Worm (Caenorhabditis elegans): ENCODE measurements around the gene nuo-3.

Gene nuo-3

DNA sequence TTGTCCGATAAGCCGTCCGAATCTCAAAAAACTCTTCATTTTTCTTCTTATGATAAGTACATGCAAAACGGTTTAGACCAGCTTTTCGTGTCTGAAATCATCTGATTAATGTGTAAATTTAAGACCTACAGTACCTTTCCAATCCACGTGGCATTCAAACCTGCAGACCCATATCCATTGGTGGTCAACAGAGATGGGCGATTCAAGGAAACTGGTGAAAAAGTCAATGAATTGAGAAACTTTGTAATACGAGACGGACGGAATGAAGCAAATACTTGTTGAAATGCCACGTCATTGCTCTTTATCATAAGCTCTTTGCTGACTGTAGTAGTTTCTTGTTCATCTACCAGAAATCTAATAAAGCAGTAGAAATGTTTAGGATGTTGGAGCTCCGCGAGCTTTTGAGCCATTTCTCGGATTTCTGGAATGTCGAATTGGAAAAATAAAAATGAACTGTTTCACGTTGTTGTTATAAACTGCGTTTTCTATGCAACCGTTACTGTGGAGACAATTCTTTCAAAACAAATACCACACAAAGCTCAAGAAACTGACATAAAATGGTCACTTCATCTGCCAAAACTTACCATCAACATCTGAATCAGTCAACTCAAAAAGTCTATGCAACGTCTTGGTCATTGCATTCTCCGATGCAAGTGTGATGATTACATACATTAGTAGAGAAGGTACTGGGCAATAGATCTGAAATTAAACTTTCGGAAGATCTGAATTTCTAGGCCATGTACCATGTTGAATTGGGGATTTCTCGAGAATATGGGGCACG is 33.2 kb downstream of the nuo-3 start (continued):
- TF ChIP-seq xbp-1 (tag; optimal IDR thresholded peaks at IDR 0.05) = no peak
- peak; percentile 38 for TF ChIP-seq ztf-4 (tag; optimal IDR thresholded peaks at IDR 0.05)
- peak; percentile 46 for TF ChIP-seq vab-15 (tag; optimal IDR thresholded peaks at IDR 0.05)
- TF ChIP-seq mep-1 (tag; optimal IDR thresholded peaks at IDR 0.05) = no peak
- no peak for TF ChIP-seq jun-1 (tag; optimal IDR thresholded peaks at IDR 0.05)
- no peak for TF ChIP-seq skn-1 (tag; optimal IDR thresholded peaks at IDR 0.05)
- TF ChIP-seq nhr-11 (tag; optimal IDR thresholded peaks at IDR 0.05) = no peak
- TF ChIP-seq nhr-20 (tag; optimal IDR thresholded peaks at IDR 0.05) = no peak
- no peak for TF ChIP-seq hlh-4 (tag; optimal IDR thresholded peaks at IDR 0.05)
- TF ChIP-seq elt-2 (tag; optimal IDR thresholded peaks at IDR 0.05) = no peak
- no peak for TF ChIP-seq nhr-47 (tag; optimal IDR thresholded peaks at IDR 0.05)

DNA sequence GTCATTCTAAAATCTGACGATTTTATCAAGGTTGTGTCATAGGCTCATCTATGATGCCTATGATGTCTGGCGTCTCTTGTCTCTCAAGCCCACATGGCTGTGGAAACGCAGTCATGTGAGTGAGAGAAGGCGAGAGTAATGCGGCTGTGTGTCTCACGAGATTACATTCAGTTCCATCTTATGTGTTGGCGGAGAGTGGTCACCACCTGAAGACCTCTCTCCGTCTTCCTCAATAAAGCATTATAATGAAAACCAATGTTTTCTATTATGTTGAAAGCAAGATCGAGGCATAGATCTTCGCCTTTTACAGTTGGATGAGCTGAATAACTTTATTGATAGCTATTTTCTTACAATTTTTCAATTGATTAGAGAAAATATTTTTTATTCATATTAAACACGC is 34.0 kb downstream of the nuo-3 start:
- TF ChIP-seq efl-1 (optimal IDR thresholded peaks at IDR 0.05) (peak; percentile 50 to 55), efl-1 (GFP tag; optimal IDR thresholded peaks at IDR 0.05 in 1 of 2) (peak; percentile 44 to 92), snpc-4 (tag; optimal IDR thresholded peaks at IDR 0.05) (peak; percentile 13), nhr-19 (GFP tag; conservative IDR thresholded peaks at IDR 0.05) (peak; percentile 69), nhr-20 (tag; optimal IDR thresholded peaks at IDR 0.05) (peak; percentile 80), mab-9 (GFP tag; IDR thresholded peaks at IDR 0.05) (peak; percentile 44; the same call in 1 of the 2 replicates), xbp-1 (tag; optimal IDR thresholded peaks at IDR 0.05) (peak; percentile 62), lsy-2 (tag; optimal IDR thresholded peaks at IDR 0.05) (peak; percentile 61 to 77), skn-1 (tag; optimal IDR thresholded peaks at IDR 0.05) (peak; percentile 24), unc-86 (tag; optimal IDR thresholded peaks at IDR 0.05) (peak; percentile 50), nhr-71 (tag; optimal IDR thresholded peaks at IDR 0.05) (peak; percentile 89), lin-14 (GFP tag; optimal IDR thresholded peaks at IDR 0.05) (peak; percentile 89), snu-23 (GFP tag; optimal IDR thresholded peaks at IDR 0.05) (peak; percentile 77), lin-13 (GFP tag; optimal IDR thresholded peaks at IDR 0.05) (peak; percentile 48), rnt-1 (tag; optimal IDR thresholded peaks at IDR 0.05) (peak; percentile 57), ama-1 (optimal IDR thresholded peaks at IDR 0.05) (peak; percentile 57), nhr-47 (tag; optimal IDR thresholded peaks at IDR 0.05) (peak; percentile 71), jun-1 (tag; optimal IDR thresholded peaks at IDR 0.05) (peak; percentile 2), mdl-1 (tag; optimal IDR thresholded peaks at IDR 0.05) (peak in 1 of 2 experiments; percentile 80), fkh-8 (tag; optimal IDR thresholded peaks at IDR 0.05) (peak; percentile 72), tbx-2 (tag; optimal IDR thresholded peaks at IDR 0.05) (peak; percentile 61), blmp-1 (tag; optimal IDR thresholded peaks at IDR 0.05) (peak; percentile 72), egl-13 (tag; optimal IDR thresholded peaks at IDR 0.05) (peak; percentile 22), dpl-1 (GFP tag; optimal IDR thresholded peaks at IDR 0.05) (peak; percentile 19 to 35 (median 32)), mep-1 (tag; optimal IDR thresholded peaks at IDR 0.05) (peak; percentile 64), isw-1 (GFP tag; IDR thresholded peaks at IDR 0.05) (peak; percentile 60), C16A3.4 (tag; optimal IDR thresholded peaks at IDR 0.05) (peak; percentile 51), ceh-82 (tag; optimal IDR thresholded peaks at IDR 0.05) (peak in 1 of 3 experiments; percentile 34), swsn-7 (tag; optimal IDR thresholded peaks at IDR 0.05) (peak; percentile 57), lin-35 (GFP tag; optimal IDR thresholded peaks at IDR 0.05) (peak; percentile 50 to 79), nhr-90 (tag; optimal IDR thresholded peaks at IDR 0.05; ENCODE audit: poor library complexity) (peak; percentile 28), lir-3 (tag; optimal IDR thresholded peaks at IDR 0.05; ENCODE audit: poor library complexity) (peak; percentile 47), dsc-1 (tag; optimal IDR thresholded peaks at IDR 0.05) (peak; percentile 39), elt-3 (tag; optimal IDR thresholded peaks at IDR 0.05) (peak in 1 of 6 experiments; percentile 28), elt-2 (tag; optimal IDR thresholded peaks at IDR 0.05) (peak; percentile 47), nhr-85 (tag) (peak; percentile 77)

Data from whole organism, L1 larva.